Worm (Caenorhabditis elegans) whole organism, late embryonic: ENCODE data around the gene nhx-5.

ENCODE experiments used
- ceh-2 ChIP-seq: sonication (generic microtip); optimal IDR thresholded peaks from 2 replicates; lab custom pipeline; 2016; ENCODE audit warnings: missing genotype, missing genetic modification characterization, missing compliant biosample characterization
- ceh-48 ChIP-seq: sonication (generic microtip); optimal IDR thresholded peaks from 2 replicates; lab custom pipeline; 2016; ENCODE audit warnings: missing genetic modification characterization, inconsistent platforms, missing compliant biosample characterization
- ceh-9 ChIP-seq: sonication (generic microtip); optimal IDR thresholded peaks from 2 replicates; lab custom pipeline; 2016; ENCODE audit warnings: mild to moderate bottlenecking, missing genetic modification characterization, inconsistent platforms, missing compliant biosample characterization
- pros-1 ChIP-seq: fragments of 150-350 bp; optimal IDR thresholded peaks from 2 replicates; lab custom pipeline; 2014; ENCODE audit warnings: missing biosample characterization, missing genetic modification reagents, missing genetic modification characterization
- syd-9 ChIP-seq: sonication (generic microtip); optimal IDR thresholded peaks from 2 replicates; lab custom pipeline; 2016; ENCODE audit warnings: mild to moderate bottlenecking, missing genetic modification characterization, moderate library complexity, missing compliant biosample characterization
- ztf-16 ChIP-seq: sonication (generic microtip); optimal IDR thresholded peaks from 2 replicates; lab custom pipeline; 2017; ENCODE audit warnings: missing genetic modification characterization, missing compliant biosample characterization

ce11 chrX:10617815-10618214 lies 41.1 kb downstream of the nhx-5 start:
- TF ChIP-seq ceh-2 (no peak), ztf-16 (tag; lab: Kevin White, UChicago) (no peak), ceh-9 (tag; lab: Kevin White, UChicago) (no peak), ceh-48 (no peak), pros-1 (no peak), syd-9 (tag; lab: Kevin White, UChicago) (no peak)
